Fruit fly (Drosophila melanogaster): Measurements from ENCODE around the gene yellow-k.

yellow-k gene

DNA sequence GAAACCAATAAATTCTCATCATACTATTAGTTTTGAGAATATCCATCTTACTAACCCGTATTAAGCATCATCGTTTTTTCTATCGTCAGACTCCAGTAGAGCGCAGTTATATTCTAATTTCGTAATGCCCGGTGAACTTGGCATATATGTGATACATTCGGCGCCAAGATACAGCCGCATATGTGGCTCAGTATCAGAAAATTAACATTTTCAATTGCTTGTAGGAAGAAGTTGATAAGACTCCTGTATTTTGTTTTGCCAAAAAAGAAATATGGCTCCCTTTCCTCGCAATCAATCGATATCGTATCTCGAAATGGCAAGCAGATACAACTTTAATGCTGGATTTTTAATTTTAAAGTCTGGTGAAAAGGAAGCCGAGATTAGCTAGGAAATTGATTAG, 4.7 kb downstream of the yellow-k start, which contains the start of gene CG33986:
CG33986 (minus strand) TSS at position 101 of the 400 bp plus-strand sequence.
- TF ChIP-seq dsf (GFP tag; optimal IDR thresholded peaks at IDR 0.05; ENCODE audit: borderline replicate concordance) (no peak), br (GFP tag; optimal IDR thresholded peaks at IDR 0.05) (no peak), sage (GFP tag; optimal IDR thresholded peaks at IDR 0.05) (no peak), psq (GFP tag; optimal IDR thresholded peaks at IDR 0.05) (no peak), dl (GFP tag; optimal IDR thresholded peaks at IDR 0.05; ENCODE audit: insufficient read depth in 1 of 2, partially characterized antibody in 2 of 2) (no peak), CrebA (GFP tag; optimal IDR thresholded peaks at IDR 0.05; ENCODE audit: borderline replicate concordance) (no peak), usp (GFP tag; optimal IDR thresholded peaks at IDR 0.05) (no peak), Sp1 (GFP tag; optimal IDR thresholded peaks at IDR 0.05) (no peak), Mio (GFP tag; optimal IDR thresholded peaks at IDR 0.05) (no peak), Rel (GFP tag; optimal IDR thresholded peaks at IDR 0.05) (no peak), Rel (tag; optimal IDR thresholded peaks at IDR 0.05) (no peak), fru (GFP tag; optimal IDR thresholded peaks at IDR 0.05) (no peak), Abd-B (GFP tag; optimal IDR thresholded peaks at IDR 0.05) (no peak), Vsx2 (GFP tag; optimal IDR thresholded peaks at IDR 0.05; ENCODE audit: partially characterized antibody) (no peak), sv (GFP tag; optimal IDR thresholded peaks at IDR 0.05) (no peak), h (GFP tag; optimal IDR thresholded peaks at IDR 0.05) (no peak), GATAd (GFP tag; optimal IDR thresholded peaks at IDR 0.05) (no peak), foxo (GFP tag; optimal IDR thresholded peaks at IDR 0.05) (no peak), HLH106 (tag; optimal IDR thresholded peaks at IDR 0.05) (no peak), Dfd (GFP tag; optimal IDR thresholded peaks at IDR 0.05) (no peak)

DNA sequence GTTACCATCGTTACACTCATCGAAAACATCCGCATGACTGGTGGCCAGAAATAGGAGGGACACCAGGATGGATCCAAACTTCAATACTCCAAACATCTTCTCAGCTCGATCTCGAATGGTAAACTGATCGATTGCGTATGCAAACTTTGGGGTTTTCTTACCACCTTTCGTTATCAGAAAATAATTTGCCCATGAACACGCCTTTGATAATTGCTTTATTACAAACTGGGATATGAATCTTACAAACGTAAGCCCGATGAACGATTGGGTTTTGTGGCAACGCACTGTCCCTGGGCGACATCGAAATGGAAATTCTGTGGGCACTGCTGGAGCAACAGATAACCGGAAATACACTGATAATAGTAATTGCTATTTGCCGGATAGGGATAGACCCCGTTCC, 6.3 kb downstream of the yellow-k start, which contains the start of gene CG33985:
CG33985 (minus strand) TSS at position 101 of the 400 bp plus-strand sequence.
- no peak for TF ChIP-seq N (GFP tag; optimal IDR thresholded peaks at IDR 0.05)
- no peak for TF ChIP-seq fru (GFP tag; optimal IDR thresholded peaks at IDR 0.05)
- TF ChIP-seq br (GFP tag; optimal IDR thresholded peaks at IDR 0.05), result no peak

DNA sequence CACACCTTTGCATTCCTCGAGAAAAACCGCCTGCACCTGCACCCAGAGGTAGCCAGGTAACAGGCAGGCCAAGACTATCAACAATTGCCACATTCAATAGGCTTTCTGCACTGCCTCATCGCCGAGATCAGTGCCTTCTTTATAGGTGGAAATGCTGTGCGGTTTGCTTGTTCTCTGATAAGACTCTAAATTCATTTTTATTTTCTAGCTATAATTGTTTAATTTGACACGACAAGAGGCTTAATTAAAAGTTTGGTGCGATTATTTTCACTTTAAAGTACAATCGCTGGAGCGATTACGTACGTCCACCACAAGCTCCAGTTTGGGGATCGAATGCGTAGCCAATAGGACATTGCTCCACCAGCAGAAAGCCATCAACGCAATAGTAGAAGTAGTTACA, 7.0 kb downstream of the yellow-k start, which contains the start of gene CG42729:
CG42729 (minus strand) TSS at position 101 of the 400 bp plus-strand sequence.
- no peak for TF ChIP-seq CG32264 (GFP tag; optimal IDR thresholded peaks at IDR 0.05)
- TF ChIP-seq GATAd (GFP tag; optimal IDR thresholded peaks at IDR 0.05), result no peak
- no peak for TF ChIP-seq Dfd (GFP tag; optimal IDR thresholded peaks at IDR 0.05)
- TF ChIP-seq psq (GFP tag; optimal IDR thresholded peaks at IDR 0.05), result no peak
- no peak for TF ChIP-seq dsf (GFP tag; optimal IDR thresholded peaks at IDR 0.05; ENCODE audit: borderline replicate concordance)
- no peak for TF ChIP-seq Dif (GFP tag; optimal IDR thresholded peaks at IDR 0.05; ENCODE audit: partially characterized antibody)
- no peak for TF ChIP-seq Mio (GFP tag; optimal IDR thresholded peaks at IDR 0.05)
- TF ChIP-seq Hnf4 (GFP tag; optimal IDR thresholded peaks at IDR 0.05), result no peak
- TF ChIP-seq Hr83 (GFP tag; optimal IDR thresholded peaks at IDR 0.05; ENCODE audit: poor library complexity, severe bottlenecking), result no peak
- no peak for TF ChIP-seq CrebA (GFP tag; optimal IDR thresholded peaks at IDR 0.05; ENCODE audit: borderline replicate concordance)
- no peak for TF ChIP-seq tai (GFP tag; optimal IDR thresholded peaks at IDR 0.05)
- TF ChIP-seq Vsx2 (GFP tag; optimal IDR thresholded peaks at IDR 0.05; ENCODE audit: partially characterized antibody), result no peak
- TF ChIP-seq Hr78 (GFP tag; optimal IDR thresholded peaks at IDR 0.05), result no peak
- TF ChIP-seq fru (GFP tag; optimal IDR thresholded peaks at IDR 0.05), result no peak
- no peak for TF ChIP-seq Rel (GFP tag; optimal IDR thresholded peaks at IDR 0.05)
- no peak for TF ChIP-seq Rel (tag; optimal IDR thresholded peaks at IDR 0.05)
- no peak for TF ChIP-seq jim (GFP tag; optimal IDR thresholded peaks at IDR 0.05)
- TF ChIP-seq sage (GFP tag; optimal IDR thresholded peaks at IDR 0.05), result no peak
- no peak for TF ChIP-seq br (GFP tag; optimal IDR thresholded peaks at IDR 0.05)
- TF ChIP-seq usp (GFP tag; optimal IDR thresholded peaks at IDR 0.05), result no peak

DNA sequence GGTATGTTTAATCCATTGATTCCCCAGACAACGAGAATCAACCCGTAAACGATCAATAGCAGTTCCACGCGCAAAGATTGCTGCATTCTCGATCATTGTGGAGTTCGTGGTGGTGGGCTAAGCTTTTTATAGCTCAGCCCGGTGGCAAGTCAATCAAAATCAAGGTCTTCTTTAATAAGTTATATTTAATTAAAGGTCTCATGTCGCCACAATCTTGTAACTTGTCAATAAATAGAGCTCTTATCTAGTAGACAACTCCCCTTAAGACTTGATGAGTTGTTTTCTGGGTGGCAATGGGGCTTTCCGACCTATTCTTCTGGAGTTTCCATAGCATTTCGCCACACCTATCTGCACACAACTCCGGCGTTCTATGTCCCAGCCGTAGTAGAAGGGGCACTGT, 7.7 kb downstream of the yellow-k start, which contains the start of gene CG42728:
CG42728 (minus strand) TSS at position 101 of the 400 bp plus-strand sequence.
- TF ChIP-seq tai (GFP tag; optimal IDR thresholded peaks at IDR 0.05) (no peak), Mio (GFP tag; optimal IDR thresholded peaks at IDR 0.05) (no peak), sv (GFP tag; optimal IDR thresholded peaks at IDR 0.05) (no peak), Vsx2 (GFP tag; optimal IDR thresholded peaks at IDR 0.05; ENCODE audit: partially characterized antibody) (no peak), h (GFP tag; optimal IDR thresholded peaks at IDR 0.05) (no peak)

DNA sequence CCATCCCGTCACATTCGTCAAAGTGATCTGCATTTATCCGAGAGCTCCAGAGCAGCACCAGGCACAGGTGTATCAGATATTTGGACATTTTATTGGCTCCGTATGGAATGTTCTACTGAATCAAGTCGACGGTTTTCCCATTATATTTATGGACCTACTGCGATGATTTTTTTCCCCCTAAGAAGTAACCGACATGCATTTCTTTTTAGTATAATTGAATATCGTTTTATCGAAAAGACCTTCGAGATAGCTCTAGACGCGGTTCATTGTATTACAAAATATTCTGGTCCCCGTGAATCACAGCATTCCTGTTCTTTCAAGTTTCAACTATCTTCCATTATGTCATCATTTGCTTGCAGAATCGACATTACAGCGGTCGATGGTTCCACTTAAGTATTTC, 8.7 kb downstream of the yellow-k start, which contains the start of gene obst-H:
obst-H (minus strand) TSS at position 101 of the 400 bp plus-strand sequence.
- TF ChIP-seq GATAd (GFP tag; optimal IDR thresholded peaks at IDR 0.05) (no peak), br (GFP tag; optimal IDR thresholded peaks at IDR 0.05) (no peak), sv (GFP tag; optimal IDR thresholded peaks at IDR 0.05) (no peak), tai (GFP tag; optimal IDR thresholded peaks at IDR 0.05) (no peak), dmrt93B (GFP tag; optimal IDR thresholded peaks at IDR 0.05) (no peak), dl (GFP tag; optimal IDR thresholded peaks at IDR 0.05; ENCODE audit: insufficient read depth in 1 of 2, partially characterized antibody in 2 of 2) (no peak), lola (GFP tag; optimal IDR thresholded peaks at IDR 0.05) (no peak), Abd-B (GFP tag; optimal IDR thresholded peaks at IDR 0.05) (no peak), rgr (GFP tag; optimal IDR thresholded peaks at IDR 0.05) (no peak), jim (GFP tag; optimal IDR thresholded peaks at IDR 0.05) (no peak)
